Fruit fly (Drosophila melanogaster) whole organism, pupa: ENCODE data around the gene ort.

Experiments
- CG12605 ChIP-seq: fragments of 200-800 bp; sonication (Bioruptor generic); IDR thresholded peaks from 2 replicates; pipeline ENCODE4 v1.3.6; 2022; ENCODE audit warnings: missing biosample characterization, missing genetic modification characterization
- CG8301 ChIP-seq: fragments of 200-800 bp; sonication (Bioruptor generic); optimal IDR thresholded peaks from 2 replicates; lab custom pipeline; 2018; ENCODE audit warnings: missing biosample characterization, mild to moderate bottlenecking, missing genetic modification characterization
- Snoo ChIP-seq: fragments of 200-800 bp; sonication (Bioruptor generic); optimal IDR thresholded peaks from 3 replicates; lab custom pipeline; 2017; ENCODE audit warnings: missing biosample characterization, mild to moderate bottlenecking, missing genetic modification characterization, inconsistent platforms

dm6 chr3R:19703398-19703797 lies 43.9 kb downstream of the ort start:
- no peak for TF ChIP-seq CG12605 (GFP tag; lab: Robert Waterston, UW)
- no peak for TF ChIP-seq Snoo (tag; lab: Kevin White, UChicago)
- no peak for TF ChIP-seq CG8301 (tag; lab: Kevin White, UChicago)
